Fruit fly (Drosophila melanogaster) whole organism, embryonic: ENCODE data around the gene QIL1.
A peak's percentile ranks its signal among the peaks of the same experiment; 100 is the strongest.

Source experiments
- Antp ChIP-seq: fragments of 200-800 bp; sonication (Bioruptor generic); optimal IDR thresholded peaks from 3 replicates; lab custom pipeline; 2016; ENCODE audit warnings: missing biosample characterization, missing genetic modification characterization
- B-H2 ChIP-seq: fragments of 200-800 bp; sonication (Bioruptor generic); optimal IDR thresholded peaks from 2 replicates; lab custom pipeline; 2018; ENCODE audit warnings: missing biosample characterization, mild to moderate bottlenecking, missing genetic modification characterization
- CG10147 ChIP-seq: fragments of 200-800 bp; sonication (Bioruptor generic); optimal IDR thresholded peaks from 2 replicates; lab custom pipeline; 2019; ENCODE audit warnings: missing biosample characterization, mild to moderate bottlenecking, missing genetic modification characterization, moderate library complexity
- CG10366 ChIP-seq: fragments of 200-800 bp; sonication (Bioruptor generic); IDR thresholded peaks from 2 replicates; pipeline ENCODE4 v1.3.6; 2022; ENCODE audit warnings: missing biosample characterization, missing genetic modification characterization
- CG10431 ChIP-seq: fragments of 200-800 bp; sonication (Bioruptor generic); optimal IDR thresholded peaks from 3 replicates; lab custom pipeline; 2018; ENCODE audit warnings: missing biosample characterization, mild to moderate bottlenecking, missing genetic modification characterization
- CG11085 ChIP-seq: fragments of 200-800 bp; sonication (Bioruptor generic); IDR thresholded peaks from 2 replicates; pipeline ENCODE4 v1.3.6; 2022; ENCODE audit warnings: missing biosample characterization, missing genetic modification characterization
- CG13624 ChIP-seq: fragments of 200-800 bp; sonication (Bioruptor generic); optimal IDR thresholded peaks from 2 replicates; lab custom pipeline; 2016; ENCODE audit warnings: missing biosample characterization, missing genetic modification characterization
- CG14014 ChIP-seq: fragments of 200-800 bp; sonication (Bioruptor generic); IDR thresholded peaks from 2 replicates; pipeline ENCODE4 v1.3.6; 2022; ENCODE audit warnings: missing biosample characterization, missing genetic modification characterization
- CG14860 ChIP-seq: fragments of 200-800 bp; sonication (Bioruptor generic); IDR thresholded peaks from 3 replicates; pipeline ENCODE4 v1.3.6; 2022; ENCODE audit warnings: missing biosample characterization, missing genetic modification characterization; ENCODE audit not compliant: partially characterized antibody
- CG16815 ChIP-seq: fragments of 200-800 bp; sonication (Bioruptor generic); optimal IDR thresholded peaks from 3 replicates; lab custom pipeline; 2017; ENCODE audit warnings: missing biosample characterization, mild to moderate bottlenecking, missing genetic modification characterization
- CG30020 ChIP-seq: fragments of 200-800 bp; optimal IDR thresholded peaks from 2 replicates; lab custom pipeline; 2019; ENCODE audit warnings: missing biosample characterization, mild to moderate bottlenecking, missing genetic modification characterization, moderate library complexity
- CG30431 ChIP-seq: fragments of 200-800 bp; sonication (Bioruptor generic); optimal IDR thresholded peaks from 2 replicates; lab custom pipeline; 2017; ENCODE audit warnings: missing biosample characterization, missing genetic modification characterization
- CG3163 ChIP-seq: fragments of 200-800 bp; sonication (Bioruptor generic); optimal IDR thresholded peaks from 3 replicates; lab custom pipeline; 2016; ENCODE audit warnings: missing biosample characterization, missing genetic modification characterization
- CG3281 ChIP-seq: fragments of 200-800 bp; sonication (Bioruptor generic); optimal IDR thresholded peaks from 3 replicates; lab custom pipeline; 2017; ENCODE audit warnings: missing biosample characterization, mild to moderate bottlenecking, missing genetic modification characterization
- CG6175 ChIP-seq: fragments of 200-800 bp; sonication (Bioruptor generic); IDR thresholded peaks from 3 replicates; pipeline ENCODE4 v1.3.6; 2022; ENCODE audit warnings: missing biosample characterization, missing genetic modification characterization
- CG7556 ChIP-seq: fragments of 200-800 bp; sonication (Bioruptor generic); optimal IDR thresholded peaks from 2 replicates; lab custom pipeline; 2017; ENCODE audit warnings: missing biosample characterization, mild to moderate bottlenecking, missing genetic modification characterization
- CG8281 ChIP-seq: fragments of 200-800 bp; sonication (Bioruptor generic); optimal IDR thresholded peaks from 2 replicates; lab custom pipeline; 2018; ENCODE audit warnings: missing biosample characterization, mild to moderate bottlenecking, missing genetic modification characterization, moderate library complexity
- Dbx ChIP-seq: fragments of 200-800 bp; sonication (Bioruptor generic); IDR thresholded peaks from 3 replicates; pipeline ENCODE4 v1.3.6; 2022; ENCODE audit warnings: missing biosample characterization, missing genetic modification characterization
- Deaf1 ChIP-seq: fragments of 200-800 bp; optimal IDR thresholded peaks from 3 replicates; lab custom pipeline; 2019; ENCODE audit warnings: missing biosample characterization, mild to moderate bottlenecking, missing genetic modification characterization, moderate library complexity
- Dfd ChIP-seq, 2 experiments: fragments of >200 bp; optimal IDR thresholded peaks; 2 replicates each; lab custom pipeline; 2017; ENCODE audit warnings: missing biosample characterization in 2 of 2, missing genetic modification characterization in 2 of 2
- Drgx ChIP-seq: fragments of 200-800 bp; sonication (Bioruptor generic); IDR thresholded peaks from 2 replicates; pipeline ENCODE4 v1.3.6; 2022; ENCODE audit warnings: missing biosample characterization, missing genetic modification characterization
- Gug ChIP-seq: fragments of 200-800 bp; sonication (Bioruptor generic); IDR thresholded peaks from 4 replicates; pipeline ENCODE4 v1.3.6; 2022; ENCODE audit warnings: missing biosample characterization, missing genetic modification characterization
- HLH4C ChIP-seq: fragments of 200-800 bp; sonication (Bioruptor generic); IDR thresholded peaks from 3 replicates; pipeline ENCODE4 v1.3.6; 2022; ENCODE audit warnings: missing biosample characterization, missing genetic modification characterization; ENCODE audit not compliant: partially characterized antibody
- Lpt ChIP-seq: fragments of >200 bp; optimal IDR thresholded peaks from 2 replicates; lab custom pipeline; 2018; ENCODE audit warnings: missing biosample characterization, missing genetic modification characterization
- MTF-1 ChIP-seq: fragments of 200-800 bp; sonication (Bioruptor generic); optimal IDR thresholded peaks from 2 replicates; lab custom pipeline; 2018; ENCODE audit warnings: missing biosample characterization, mild to moderate bottlenecking, missing genetic modification characterization, borderline replicate concordance
- Nf-YC ChIP-seq: fragments of 200-800 bp; optimal IDR thresholded peaks from 3 replicates; lab custom pipeline; 2019; ENCODE audit warnings: missing biosample characterization, mild to moderate bottlenecking, missing genetic modification characterization, moderate library complexity
- Oli ChIP-seq: fragments of 200-800 bp; sonication (Bioruptor generic); optimal IDR thresholded peaks from 2 replicates; lab custom pipeline; 2018; ENCODE audit warnings: missing biosample characterization, mild to moderate bottlenecking, missing genetic modification characterization, moderate library complexity
- Sry-β ChIP-seq: fragments of 200-800 bp; sonication (Bioruptor generic); optimal IDR thresholded peaks from 2 replicates; lab custom pipeline; 2018; ENCODE audit warnings: missing biosample characterization, mild to moderate bottlenecking, missing genetic modification characterization, moderate library complexity
- YL-1 ChIP-seq: fragments of 200-800 bp; sonication (Bioruptor generic); optimal IDR thresholded peaks from 3 replicates; lab custom pipeline; 2017; ENCODE audit warnings: missing biosample characterization, mild to moderate bottlenecking, missing genetic modification characterization
- cato ChIP-seq: fragments of 200-800 bp; sonication (Bioruptor generic); optimal IDR thresholded peaks from 2 replicates; lab custom pipeline; 2016; ENCODE audit warnings: missing biosample characterization, missing genetic modification characterization, borderline replicate concordance
- caup ChIP-seq: fragments of 200-800 bp; sonication (Bioruptor generic); optimal IDR thresholded peaks from 3 replicates; lab custom pipeline; 2017; ENCODE audit warnings: missing biosample characterization, mild to moderate bottlenecking, missing genetic modification characterization, moderate library complexity; ENCODE audit not compliant: severe bottlenecking
- cg ChIP-seq: fragments of 200-800 bp; sonication (Bioruptor generic); optimal IDR thresholded peaks from 3 replicates; lab custom pipeline; 2019; ENCODE audit warnings: missing biosample characterization, mild to moderate bottlenecking, missing genetic modification characterization, moderate library complexity
- croc ChIP-seq: fragments of 200-800 bp; sonication (Bioruptor generic); conservative IDR thresholded peaks from 3 replicates; pipeline ENCODE4 v1.3.6; 2022; ENCODE audit warnings: missing biosample characterization, missing genetic modification characterization
- crol ChIP-seq: fragments of 200-800 bp; sonication (Bioruptor generic); IDR thresholded peaks from 2 replicates; pipeline ENCODE4 v1.3.6; 2022; ENCODE audit warnings: missing biosample characterization, missing genetic modification characterization
- da ChIP-seq: fragments of 200-800 bp; sonication (Bioruptor generic); optimal IDR thresholded peaks from 2 replicates; lab custom pipeline; 2016; ENCODE audit warnings: missing biosample characterization, missing genetic modification characterization
- dati ChIP-seq: fragments of 200-800 bp; sonication (Bioruptor generic); IDR thresholded peaks from 2 replicates; pipeline ENCODE4 v1.3.6; 2022; ENCODE audit warnings: missing biosample characterization, missing genetic modification characterization
- emc ChIP-seq: fragments of 200-800 bp; sonication (Bioruptor generic); optimal IDR thresholded peaks from 2 replicates; lab custom pipeline; 2016; ENCODE audit warnings: missing biosample characterization, missing genetic modification characterization
- en ChIP-seq: fragments of 200-800 bp; sonication (Bioruptor generic); optimal IDR thresholded peaks from 2 replicates; lab custom pipeline; 2016; ENCODE audit warnings: missing biosample characterization, missing genetic modification characterization
- eyg ChIP-seq: fragments of 200-800 bp; sonication (Bioruptor generic); optimal IDR thresholded peaks from 3 replicates; lab custom pipeline; 2016; ENCODE audit warnings: missing biosample characterization, missing genetic modification characterization
- inv ChIP-seq: fragments of 200-800 bp; sonication (Bioruptor generic); IDR thresholded peaks from 2 replicates; pipeline ENCODE4 v1.3.6; 2022; ENCODE audit warnings: missing biosample characterization, missing genetic modification characterization; ENCODE audit not compliant: partially characterized antibody
- jumu ChIP-seq: fragments of 200-800 bp; sonication (Bioruptor generic); optimal IDR thresholded peaks from 3 replicates; lab custom pipeline; 2016; ENCODE audit warnings: missing biosample characterization, missing genetic modification characterization
- lab ChIP-seq: fragments of 200-800 bp; sonication (Bioruptor generic); optimal IDR thresholded peaks from 3 replicates; lab custom pipeline; 2017; ENCODE audit warnings: missing biosample characterization, missing genetic modification characterization, mild to moderate bottlenecking, moderate library complexity, missing genetic modification reagents
- lilli ChIP-seq: fragments of 200-800 bp; sonication (Bioruptor generic); optimal IDR thresholded peaks from 3 replicates; lab custom pipeline; 2016; ENCODE audit warnings: missing biosample characterization, missing genetic modification characterization
- maf-S ChIP-seq: fragments of 200-800 bp; sonication (Bioruptor generic); optimal IDR thresholded peaks from 2 replicates; lab custom pipeline; 2016; ENCODE audit warnings: missing biosample characterization, missing genetic modification characterization
- nmo ChIP-seq: fragments of 200-800 bp; sonication (Bioruptor generic); optimal IDR thresholded peaks from 2 replicates; lab custom pipeline; 2018; ENCODE audit warnings: missing biosample characterization, mild to moderate bottlenecking, missing genetic modification characterization, moderate library complexity
- onecut ChIP-seq: fragments of 200-800 bp; sonication (Bioruptor generic); IDR thresholded peaks from 2 replicates; pipeline ENCODE4 v1.3.6; 2022; ENCODE audit warnings: missing biosample characterization, missing genetic modification characterization
- org-1 ChIP-seq: fragments of 200-800 bp; sonication (Bioruptor generic); optimal IDR thresholded peaks from 2 replicates; lab custom pipeline; 2017; ENCODE audit warnings: missing biosample characterization, missing genetic modification characterization
- ssp ChIP-seq: fragments of 200-800 bp; sonication (Bioruptor generic); IDR thresholded peaks from 2 replicates; pipeline ENCODE4 v1.3.6; 2022; ENCODE audit warnings: missing biosample characterization, missing genetic modification characterization
- tap ChIP-seq: fragments of 200-800 bp; optimal IDR thresholded peaks from 3 replicates; lab custom pipeline; 2019; ENCODE audit warnings: missing biosample characterization, mild to moderate bottlenecking, missing genetic modification characterization, moderate library complexity
- tna ChIP-seq: fragments of 200-800 bp; sonication (Bioruptor generic); IDR thresholded peaks from 2 replicates; pipeline ENCODE4 v1.3.6; 2022; ENCODE audit warnings: missing biosample characterization, missing genetic modification characterization; ENCODE audit not compliant: partially characterized antibody
- trem ChIP-seq: fragments of 200-800 bp; optimal IDR thresholded peaks from 3 replicates; lab custom pipeline; 2019; ENCODE audit warnings: missing biosample characterization, mild to moderate bottlenecking, missing genetic modification characterization, moderate library complexity
- unpg ChIP-seq: fragments of 200-800 bp; sonication (Bioruptor generic); optimal IDR thresholded peaks from 3 replicates; lab custom pipeline; 2018; ENCODE audit warnings: missing biosample characterization, mild to moderate bottlenecking, missing genetic modification characterization, moderate library complexity

QIL1 gene

DNA sequence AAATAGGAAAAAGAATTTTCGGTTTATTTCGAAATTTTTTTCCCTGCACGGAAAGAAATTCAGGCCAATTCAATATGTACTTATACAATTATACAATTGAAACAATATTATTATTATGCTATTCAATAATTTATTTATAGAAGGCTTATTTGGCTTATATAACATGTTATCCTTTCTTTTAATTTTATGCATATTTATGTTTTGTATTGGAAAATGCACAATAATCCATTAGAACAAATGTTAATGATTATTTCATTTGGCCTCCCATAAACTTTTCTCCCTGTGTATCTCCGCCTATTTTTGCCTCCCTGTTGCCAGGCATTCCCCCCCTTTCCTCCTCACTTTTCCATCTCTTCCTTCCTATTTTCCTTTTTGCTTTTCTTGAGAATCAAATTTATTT is 17.9 kb upstream of the QIL1 start (continued):
- no peak for TF ChIP-seq Gug (GFP tag; lab: Robert Waterston, UW)
- TF ChIP-seq Oli (tag; lab: Kevin White, UChicago) = peak; percentile 16
- peak; percentile 78 for TF ChIP-seq CG7556 (GFP tag; lab: Kevin White, UChicago)
- TF ChIP-seq tap = peak; percentile 20
- no peak for TF ChIP-seq crol (GFP tag; lab: Robert Waterston, UW)
- TF ChIP-seq B-H2 (GFP tag; lab: Kevin White, UChicago) = no peak
- no peak for TF ChIP-seq CG30431
- no peak for TF ChIP-seq CG11085 (GFP tag; lab: Robert Waterston, UW)
- TF ChIP-seq CG10366 = no peak
- no peak for TF ChIP-seq CG10431 (GFP tag; lab: Kevin White, UChicago)
- TF ChIP-seq CG6175 = no peak
- peak; percentile 18 for TF ChIP-seq org-1
- no peak for TF ChIP-seq maf-S
- no peak for TF ChIP-seq en (GFP tag; lab: Kevin White, UChicago)
- no peak for TF ChIP-seq HLH4C (GFP tag; lab: Robert Waterston, UW)
- TF ChIP-seq onecut (GFP tag; lab: Robert Waterston, UW) = no peak
- TF ChIP-seq CG30020 (tag; lab: Kevin White, UChicago) = no peak
- no peak for TF ChIP-seq CG14014 (GFP tag; lab: Robert Waterston, UW)
- TF ChIP-seq YL-1 (GFP tag; lab: Kevin White, UChicago) = no peak
- TF ChIP-seq dati = no peak
- peak; percentile 3 for TF ChIP-seq caup (GFP tag; lab: Kevin White, UChicago)
- TF ChIP-seq MTF-1 (GFP tag; lab: Kevin White, UChicago) = no peak
- TF ChIP-seq ssp (GFP tag; lab: Robert Waterston, UW) = no peak
- no peak for TF ChIP-seq cato (GFP tag; lab: Kevin White, UChicago)
- no peak for TF ChIP-seq CG16815 (GFP tag; lab: Kevin White, UChicago)
- TF ChIP-seq Dbx (GFP tag; lab: Robert Waterston, UW) = no peak
- TF ChIP-seq tna (GFP tag; lab: Robert Waterston, UW) = no peak
- TF ChIP-seq CG3163 = no peak
- no peak for TF ChIP-seq CG14860 (GFP tag; lab: Robert Waterston, UW)
- no peak for TF ChIP-seq Drgx
- TF ChIP-seq eyg (GFP tag; lab: Kevin White, UChicago) = no peak
- TF ChIP-seq cg (GFP tag; lab: Kevin White, UChicago) = no peak
- TF ChIP-seq croc = no peak; the same call in 2 of the 3 replicates
- TF ChIP-seq unpg (GFP tag; lab: Kevin White, UChicago) = no peak
- TF ChIP-seq Sry-β = no peak
- no peak for TF ChIP-seq trem (tag; lab: Kevin White, UChicago)
- no peak for TF ChIP-seq Deaf1 (tag; lab: Kevin White, UChicago)
- peak; percentile 68 for TF ChIP-seq lab (GFP tag; lab: Kevin White, UChicago)
- no peak for TF ChIP-seq CG13624
- TF ChIP-seq Nf-YC (tag; lab: Kevin White, UChicago) = peak; percentile 6
- peak; percentile 45 for TF ChIP-seq CG3281 (GFP tag; lab: Kevin White, UChicago)
- TF ChIP-seq inv (GFP tag; lab: Robert Waterston, UW) = no peak
- no peak for TF ChIP-seq emc (GFP tag; lab: Kevin White, UChicago)
- no peak for TF ChIP-seq Dfd (GFP tag; optimal IDR thresholded peaks at IDR 0.05; lab: Kevin White, UChicago)
- TF ChIP-seq Antp (GFP tag; lab: Kevin White, UChicago) = no peak
- TF ChIP-seq da (GFP tag; lab: Kevin White, UChicago) = no peak
- no peak for TF ChIP-seq CG10147 (GFP tag; lab: Kevin White, UChicago)
- TF ChIP-seq lilli (GFP tag; lab: Kevin White, UChicago) = no peak
- no peak for TF ChIP-seq CG8281 (tag; lab: Kevin White, UChicago)
- TF ChIP-seq nmo (GFP tag; lab: Kevin White, UChicago) = peak; percentile 19
- no peak for TF ChIP-seq Lpt
- no peak for TF ChIP-seq jumu
